Fruit fly (Drosophila melanogaster): ENCODE results near the gene CG15824.

DNA sequence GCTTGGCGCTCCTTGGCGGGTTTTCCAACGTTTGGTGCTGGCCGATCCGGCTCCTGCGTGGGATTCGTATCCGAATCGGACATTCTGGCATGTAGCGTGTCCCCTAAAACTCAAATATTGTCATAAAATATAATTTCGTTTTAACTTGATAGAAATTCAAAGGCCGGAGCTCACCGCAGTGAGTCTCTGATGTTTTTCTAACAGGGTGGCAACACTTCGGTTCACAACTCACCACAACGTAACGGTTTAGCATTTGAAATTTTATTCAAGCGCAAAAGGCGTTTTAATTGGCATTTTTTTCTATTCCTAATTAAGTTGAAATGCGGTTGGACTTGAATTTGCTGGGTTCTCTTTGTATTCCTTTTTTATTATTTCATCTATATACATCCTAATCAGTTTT, at the start of gene CG15824:
- TF ChIP-seq Mio (GFP tag; optimal IDR thresholded peaks at IDR 0.05): no peak
- no peak for TF ChIP-seq Abd-B (GFP tag; optimal IDR thresholded peaks at IDR 0.05)
- no peak for TF ChIP-seq Hnf4 (GFP tag; optimal IDR thresholded peaks at IDR 0.05)
- TF ChIP-seq N (GFP tag; optimal IDR thresholded peaks at IDR 0.05): no peak
- no peak for TF ChIP-seq lola (GFP tag; optimal IDR thresholded peaks at IDR 0.05)
- no peak for TF ChIP-seq CG32264 (GFP tag; optimal IDR thresholded peaks at IDR 0.05)
- no peak for TF ChIP-seq fru (GFP tag; optimal IDR thresholded peaks at IDR 0.05)
- no peak for TF ChIP-seq CrebA (GFP tag; optimal IDR thresholded peaks at IDR 0.05; ENCODE audit: borderline replicate concordance)

Measured in whole organism, wandering third instar larva.